Worm (Caenorhabditis elegans): ENCODE data around the gene ghi-1.

The ghi-1 gene

DNA sequence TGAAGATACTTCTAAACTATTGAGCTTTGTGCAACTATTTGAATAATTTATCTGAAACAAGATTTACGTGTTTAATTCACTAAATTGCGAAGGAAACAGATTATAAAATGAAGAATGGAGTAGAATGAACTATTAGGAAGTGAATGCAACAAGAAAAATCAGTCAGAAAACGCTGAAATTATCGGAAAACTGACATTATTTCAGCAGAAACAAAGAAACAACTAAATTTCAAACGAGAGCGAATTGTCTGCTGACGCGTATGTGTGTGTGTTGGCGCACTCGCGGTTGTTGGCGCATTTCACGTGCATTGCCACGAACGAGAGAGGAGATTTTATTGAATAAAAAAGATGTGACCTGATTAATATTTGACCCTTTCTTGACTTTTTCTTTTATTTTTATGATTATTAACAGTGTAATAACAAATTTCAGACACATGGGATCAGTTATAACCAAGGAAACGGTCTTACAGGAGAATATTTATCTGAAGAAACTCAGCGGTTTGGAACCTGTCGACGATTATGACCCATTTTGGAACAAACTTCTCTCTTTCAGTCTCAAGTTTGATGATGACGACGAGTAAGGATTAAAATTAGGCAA is 29.4 kb downstream of the ghi-1 start, which contains the start of the genes trr-1 and C47D12.2:
Gene trr-1 (minus strand): TSS at position 51 of the 597 bp plus-strand sequence.
Gene C47D12.2 (plus strand): TSS at position 430 of the 597 bp plus-strand sequence.
- TF ChIP-seq daf-12 (tag; optimal IDR thresholded peaks at IDR 0.05) (no peak), lin-15B (tag; optimal IDR thresholded peaks at IDR 0.05) (peak; percentile 81), elt-3 (tag; optimal IDR thresholded peaks at IDR 0.05) (no peak), aly-2 (tag; optimal IDR thresholded peaks at IDR 0.05) (no peak), egl-27 (tag; optimal IDR thresholded peaks at IDR 0.05) (no peak), nfya-1 (tag; optimal IDR thresholded peaks at IDR 0.05; ENCODE audit: insufficient read depth) (no peak), nhr-28 (tag; optimal IDR thresholded peaks at IDR 0.05) (no peak), R02D3.7 (tag; optimal IDR thresholded peaks at IDR 0.05) (peak; percentile 79), unc-39 (tag; optimal IDR thresholded peaks at IDR 0.05) (no peak), pqm-1 (tag; optimal IDR thresholded peaks at IDR 0.05) (peak; percentile 23), elt-2 (tag; optimal IDR thresholded peaks at IDR 0.05) (peak; percentile 40), skn-1 (tag; optimal IDR thresholded peaks at IDR 0.05) (peak; percentile 16), nhr-25 (tag; optimal IDR thresholded peaks at IDR 0.05) (peak; percentile 78), ceh-16 (tag; optimal IDR thresholded peaks at IDR 0.05) (no peak), mdl-1 (tag; optimal IDR thresholded peaks at IDR 0.05) (no peak), sea-2 (GFP tag; optimal IDR thresholded peaks at IDR 0.05) (no peak), lsy-12 (tag; optimal IDR thresholded peaks at IDR 0.05) (peak; percentile 10), nhr-77 (tag; optimal IDR thresholded peaks at IDR 0.05) (no peak), lin-39 (tag; optimal IDR thresholded peaks at IDR 0.05) (peak; percentile 22), eor-1 (tag; optimal IDR thresholded peaks at IDR 0.05) (no peak), unc-62 (GFP tag; optimal IDR thresholded peaks at IDR 0.05) (no peak), nhr-43 (tag; optimal IDR thresholded peaks at IDR 0.05; ENCODE audit: poor library complexity, severe bottlenecking) (peak; percentile 48), nhr-23 (tag; optimal IDR thresholded peaks at IDR 0.05) (peak; percentile 79)

DNA sequence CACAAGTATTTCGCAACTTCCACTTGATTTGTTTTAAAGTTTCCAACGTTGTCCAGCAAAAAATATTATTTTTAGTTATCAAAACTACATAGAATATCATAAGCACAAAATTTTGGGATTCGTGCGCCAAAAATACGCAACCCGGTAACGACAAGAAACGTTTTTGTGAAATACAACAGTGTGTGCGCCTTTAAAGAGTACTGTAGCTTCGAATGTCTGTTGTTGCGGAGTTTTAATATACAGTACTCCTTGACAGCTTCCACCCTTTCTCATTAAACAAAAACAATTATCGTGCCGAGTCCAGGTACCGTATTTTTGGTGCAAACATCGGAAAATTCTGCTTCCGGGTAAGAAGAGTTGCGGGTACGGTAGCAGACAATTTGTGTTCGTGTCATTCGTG is 33.7 kb downstream of the ghi-1 start:
- TF ChIP-seq nhr-67 (tag; optimal IDR thresholded peaks at IDR 0.05) (no peak), egl-27 (tag; optimal IDR thresholded peaks at IDR 0.05) (no peak), nhr-77 (tag; optimal IDR thresholded peaks at IDR 0.05) (no peak), ceh-9 (tag; optimal IDR thresholded peaks at IDR 0.05) (no peak), jun-1 (tag; optimal IDR thresholded peaks at IDR 0.05) (no peak), snpc-4 (tag; optimal IDR thresholded peaks at IDR 0.05) (no peak), pha-4 (tag; optimal IDR thresholded peaks at IDR 0.05) (no peak), ceh-28 (tag; optimal IDR thresholded peaks at IDR 0.05) (no peak), unc-39 (tag; optimal IDR thresholded peaks at IDR 0.05) (no peak)

DNA sequence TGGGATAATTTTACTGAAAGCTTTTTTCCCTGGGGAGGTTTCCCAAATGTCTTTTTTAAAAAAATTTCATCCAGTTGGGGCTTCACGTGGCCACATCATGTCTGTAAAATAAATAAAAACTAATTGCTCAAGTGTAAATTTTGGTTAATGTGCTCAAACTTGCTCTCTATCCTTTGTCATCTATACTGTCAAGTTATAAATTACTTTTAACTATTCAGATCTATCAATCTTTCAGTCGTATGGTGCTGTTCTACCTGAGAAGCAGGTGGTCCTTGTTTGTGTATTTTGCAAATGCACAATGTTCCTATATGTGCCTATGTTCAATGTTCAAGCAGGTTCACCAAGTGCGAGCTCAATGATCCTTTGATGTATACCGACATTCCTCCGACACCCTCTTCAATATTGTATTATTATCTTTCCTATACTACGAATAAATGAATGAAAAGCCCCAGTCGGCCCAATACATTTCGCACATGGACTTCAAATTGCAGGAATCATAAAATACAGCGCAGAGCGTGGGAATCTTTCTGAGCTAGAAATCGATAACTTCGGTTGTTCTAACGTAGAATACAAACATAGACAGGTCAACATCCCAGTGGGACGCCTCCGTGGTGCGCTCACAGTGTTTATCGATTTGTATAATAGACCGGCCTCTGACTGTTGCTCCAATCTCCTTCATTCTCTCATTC is 34.7 kb downstream of the ghi-1 start, which contains the start of the genes sfxn-1.4 and C47D12.4:
Gene sfxn-1.4 (minus strand): TSS at position 101 of the 689 bp plus-strand sequence.
Gene C47D12.4 (plus strand): TSS at position 639 of the 689 bp plus-strand sequence.
- TF ChIP-seq nhr-43 (tag; optimal IDR thresholded peaks at IDR 0.05; ENCODE audit: poor library complexity, severe bottlenecking) (no peak), eor-1 (tag; optimal IDR thresholded peaks at IDR 0.05) (no peak), sea-2 (GFP tag; optimal IDR thresholded peaks at IDR 0.05) (no peak), ceh-82 (tag; optimal IDR thresholded peaks at IDR 0.05) (no peak), nhr-77 (tag; optimal IDR thresholded peaks at IDR 0.05) (no peak), ceh-9 (tag; optimal IDR thresholded peaks at IDR 0.05) (no peak), lin-39 (tag; optimal IDR thresholded peaks at IDR 0.05) (no peak), fkh-10 (GFP tag; optimal IDR thresholded peaks at IDR 0.05) (no peak), tbx-2 (tag; optimal IDR thresholded peaks at IDR 0.05) (no peak), nhr-76 (tag; optimal IDR thresholded peaks at IDR 0.05) (no peak), ceh-28 (tag; optimal IDR thresholded peaks at IDR 0.05) (no peak), nhr-11 (tag; optimal IDR thresholded peaks at IDR 0.05) (no peak), nhr-12 (tag; optimal IDR thresholded peaks at IDR 0.05) (no peak), nhr-25 (tag; optimal IDR thresholded peaks at IDR 0.05) (no peak), fos-1 (tag; optimal IDR thresholded peaks at IDR 0.05) (no peak)

All from whole organism, L3 larva.